Worm (Caenorhabditis elegans) whole organism, L2 larva: Measurements from ENCODE around the gene F57A8.7.

ENCODE experiments used
- C34F6.9 ChIP-seq: fragments of 150-350 bp; optimal IDR thresholded peaks from 2 replicates; lab custom pipeline; 2014; ENCODE audit warnings: missing biosample characterization, missing genetic modification characterization
- F13H6.1 ChIP-seq: sonication (generic microtip); optimal IDR thresholded peaks from 2 replicates; lab custom pipeline; 2016; ENCODE audit warnings: missing genetic modification characterization, missing compliant biosample characterization
- R02D3.7 ChIP-seq: fragments of 150-350 bp; optimal IDR thresholded peaks from 2 replicates; lab custom pipeline; 2014; ENCODE audit warnings: missing biosample characterization, missing genetic modification characterization
- Y55F3AM.14 ChIP-seq: fragments of 200-800 bp; sonication (Bioruptor generic); optimal IDR thresholded peaks from 2 replicates; lab custom pipeline; 2018; ENCODE audit warnings: mild to moderate bottlenecking, missing genetic modification characterization, missing compliant biosample characterization
- ZK546.5 ChIP-seq: sonication (generic microtip); optimal IDR thresholded peaks from 2 replicates; lab custom pipeline; 2017; ENCODE audit warnings: missing biosample characterization, missing genetic modification characterization
- aly-2 ChIP-seq: fragments of 150-350 bp; optimal IDR thresholded peaks from 2 replicates; lab custom pipeline; 2014; ENCODE audit warnings: missing biosample characterization, missing genetic modification characterization
- blmp-1 ChIP-seq: sonication (generic microtip); optimal IDR thresholded peaks from 2 replicates; lab custom pipeline; 2017; ENCODE audit warnings: missing genetic modification characterization, mild to moderate bottlenecking, missing compliant biosample characterization, antibody characterized with exemption, moderate library complexity; ENCODE audit not compliant: insufficient read depth
- crh-2 ChIP-seq: sonication (generic microtip); optimal IDR thresholded peaks from 2 replicates; lab custom pipeline; 2017; ENCODE audit warnings: missing biosample characterization, missing genetic modification characterization
- dmd-4 ChIP-seq: sonication (generic microtip); optimal IDR thresholded peaks from 2 replicates; lab custom pipeline; 2017; ENCODE audit warnings: missing biosample characterization, missing genetic modification characterization
- egl-27 ChIP-seq: sonication (generic microtip); optimal IDR thresholded peaks from 3 replicates; lab custom pipeline; 2017; ENCODE audit warnings: missing biosample characterization, missing genetic modification reagents, missing genetic modification characterization
- elt-1 ChIP-seq: fragments of 150-350 bp; optimal IDR thresholded peaks from 2 replicates; lab custom pipeline; 2014; ENCODE audit warnings: missing biosample characterization, missing genetic modification characterization
- fos-1 ChIP-seq: fragments of 150-350 bp; optimal IDR thresholded peaks from 2 replicates; lab custom pipeline; 2014; ENCODE audit warnings: missing biosample characterization, missing genetic modification characterization
- gmeb-1 ChIP-seq: fragments of 150-350 bp; optimal IDR thresholded peaks from 2 replicates; lab custom pipeline; 2014; ENCODE audit warnings: missing biosample characterization, missing genetic modification characterization
- lin-11 ChIP-seq: fragments of 150-350 bp; sonication (generic microtip); optimal IDR thresholded peaks from 2 replicates; lab custom pipeline; 2014; ENCODE audit warnings: missing biosample characterization, missing genetic modification characterization, inconsistent platforms, mixed read lengths
- lin-13 ChIP-seq: fragments of 150-350 bp; optimal IDR thresholded peaks from 2 replicates; lab custom pipeline; 2014; ENCODE audit warnings: missing biosample characterization, missing genetic modification reagents, missing genetic modification characterization
- lin-39 ChIP-seq: fragments of 150-350 bp; optimal IDR thresholded peaks from 2 replicates; lab custom pipeline; 2014; ENCODE audit warnings: missing biosample characterization, missing genetic modification reagents, missing genetic modification characterization
- lsy-2 ChIP-seq, 2 experiments: fragments of 150-350 bp in 1 of 2; sonication (generic microtip) in 1 of 2; optimal IDR thresholded peaks; 2 replicates each; lab custom pipeline; 2014 to 2017; ENCODE audit warnings: missing biosample characterization in 2 of 2, missing genetic modification characterization in 2 of 2
- mab-5 ChIP-seq: fragments of 150-350 bp; optimal IDR thresholded peaks from 2 replicates; lab custom pipeline; 2014; ENCODE audit warnings: missing biosample characterization, missing genetic modification characterization
- mdl-1 ChIP-seq, 2 experiments: fragments of 150-350 bp in 1 of 2; sonication (generic microtip) in 1 of 2; optimal IDR thresholded peaks; 2 replicates each; lab custom pipeline; 2017; ENCODE audit warnings: missing biosample characterization in 2 of 2, missing genetic modification characterization in 2 of 2
- nhr-129 ChIP-seq: fragments of 150-350 bp; optimal IDR thresholded peaks from 2 replicates; lab custom pipeline; 2014; ENCODE audit warnings: missing biosample characterization, missing genetic modification characterization
- nhr-21 ChIP-seq: fragments of 150-350 bp; optimal IDR thresholded peaks from 2 replicates; lab custom pipeline; 2014; ENCODE audit warnings: missing biosample characterization, missing genetic modification characterization
- nhr-23 ChIP-seq: fragments of 150-350 bp; optimal IDR thresholded peaks from 2 replicates; lab custom pipeline; 2014; ENCODE audit warnings: missing biosample characterization, missing genetic modification reagents, missing genetic modification characterization
- nhr-237 ChIP-seq: fragments of 150-350 bp; optimal IDR thresholded peaks from 2 replicates; lab custom pipeline; 2014; ENCODE audit warnings: missing biosample characterization, missing genetic modification characterization
- nhr-25 ChIP-seq: fragments of 150-350 bp; sonication (generic microtip); optimal IDR thresholded peaks from 3 replicates; lab custom pipeline; 2014; ENCODE audit warnings: missing biosample characterization, missing genetic modification characterization
- nhr-6 ChIP-seq: fragments of 150-350 bp; optimal IDR thresholded peaks from 2 replicates; lab custom pipeline; 2014; ENCODE audit warnings: missing biosample characterization, missing genetic modification characterization
- peb-1 ChIP-seq: fragments of 150-350 bp; optimal IDR thresholded peaks from 2 replicates; lab custom pipeline; 2014; ENCODE audit warnings: missing biosample characterization, missing genetic modification characterization
- sem-4 ChIP-seq: fragments of 150-350 bp; optimal IDR thresholded peaks from 2 replicates; lab custom pipeline; 2014; ENCODE audit warnings: missing biosample characterization, missing genetic modification reagents, missing genetic modification characterization
- skn-1 ChIP-seq: sonication (generic microtip); optimal IDR thresholded peaks from 2 replicates; lab custom pipeline; 2017; ENCODE audit warnings: missing biosample characterization, missing genetic modification characterization
- sma-3 ChIP-seq: sonication (generic microtip); optimal IDR thresholded peaks from 2 replicates; lab custom pipeline; 2016; ENCODE audit warnings: missing genetic modification reagents, missing genetic modification characterization, missing compliant biosample characterization
- sma-9 ChIP-seq, 2 experiments: fragments of 150-350 bp in 1 of 2; sonication (generic microtip) in 1 of 2; optimal IDR thresholded peaks; 2 replicates each; lab custom pipeline; 2014 to 2016; ENCODE audit warnings: missing genetic modification characterization in 2 of 2, mild to moderate bottlenecking in 1 of 2, missing biosample characterization in 1 of 2, missing compliant biosample characterization in 1 of 2, missing genetic modification reagents in 1 of 2, moderate library complexity in 1 of 2
- snpc-4 ChIP-seq: fragments of 150-350 bp; optimal IDR thresholded peaks from 2 replicates; lab custom pipeline; 2014; ENCODE audit warnings: missing biosample characterization, missing genetic modification characterization
- unc-39 ChIP-seq: fragments of 150-350 bp; optimal IDR thresholded peaks from 2 replicates; lab custom pipeline; 2014; ENCODE audit warnings: missing biosample characterization, missing genetic modification characterization
- unc-55 ChIP-seq: fragments of 150-350 bp; sonication (generic microtip); optimal IDR thresholded peaks from 3 replicates; lab custom pipeline; 2014; ENCODE audit warnings: missing biosample characterization, missing genetic modification reagents, missing genetic modification characterization
- unc-62 ChIP-seq: fragments of 150-350 bp; optimal IDR thresholded peaks from 2 replicates; lab custom pipeline; 2014; ENCODE audit warnings: missing biosample characterization, missing genetic modification reagents, missing genetic modification characterization
- zag-1 ChIP-seq: fragments of 150-350 bp; optimal IDR thresholded peaks from 2 replicates; lab custom pipeline; 2014; ENCODE audit warnings: missing biosample characterization, missing genetic modification characterization
- ztf-1 ChIP-seq: fragments of 200-800 bp; sonication (Bioruptor generic); conservative IDR thresholded peaks from 2 replicates; pipeline ENCODE4 v1.3.6; 2022; ENCODE audit warnings: missing genetic modification characterization, missing compliant biosample characterization
- ztf-11 ChIP-seq: sonication (generic microtip); optimal IDR thresholded peaks from 2 replicates; lab custom pipeline; 2017; ENCODE audit warnings: missing biosample characterization, missing genetic modification characterization
- ztf-4 ChIP-seq: fragments of 150-350 bp; optimal IDR thresholded peaks from 2 replicates; lab custom pipeline; 2014; ENCODE audit warnings: missing biosample characterization, missing genetic modification characterization

F57A8.7 gene

DNA sequence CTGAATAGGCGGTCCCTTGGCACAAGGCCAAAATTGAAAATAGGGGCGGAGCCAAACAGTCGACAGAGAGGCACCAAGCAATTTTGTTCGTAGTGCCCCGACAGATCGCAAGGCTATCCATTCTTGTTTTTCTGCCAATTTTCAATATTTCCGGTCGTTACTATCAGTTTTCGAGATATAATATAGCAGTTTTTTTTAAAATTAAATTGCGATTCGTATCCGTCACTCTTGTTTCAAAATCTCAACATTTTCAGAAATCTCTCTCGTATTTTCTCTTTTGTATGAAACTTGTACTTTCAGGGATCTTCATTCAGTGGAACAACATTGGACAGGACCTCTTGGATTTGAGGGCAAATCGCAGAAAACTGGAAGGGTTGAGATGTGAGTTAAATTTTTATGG, 38.5 kb upstream of the F57A8.7 start, which contains the start of gene F57A8.1:
Gene F57A8.1 (plus strand): TSS at position 301 of the 400 bp plus-strand sequence.
- no peak for TF ChIP-seq nhr-23 (tag; lab: Kevin White, UChicago)

DNA sequence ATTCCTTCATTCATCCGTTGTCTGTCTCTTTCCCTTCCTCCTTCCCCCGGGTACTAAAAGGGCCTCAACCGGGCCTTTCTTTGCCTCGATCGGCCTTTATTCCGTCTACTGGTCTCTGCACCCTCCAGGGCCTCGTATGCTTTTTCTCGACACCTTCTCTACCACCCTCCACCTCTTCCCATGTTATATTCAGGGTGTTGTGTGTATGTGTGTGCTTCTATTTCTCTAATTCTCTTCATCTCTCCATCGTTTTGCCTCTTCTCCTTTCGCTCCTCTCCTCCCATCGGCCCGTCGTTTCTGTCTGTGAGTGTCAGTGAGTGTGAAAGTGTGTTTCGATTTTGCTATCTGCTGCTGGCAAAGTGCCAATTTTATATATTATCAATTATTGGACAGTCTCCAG, 35.7 kb upstream of the F57A8.7 start:
- TF ChIP-seq Y55F3AM.14 (GFP tag; lab: Kevin White, UChicago), result peak; percentile 50
- TF ChIP-seq fos-1 (tag; lab: Kevin White, UChicago), result peak; percentile 81
- TF ChIP-seq nhr-129 (tag; lab: Kevin White, UChicago), result peak; percentile 84
- TF ChIP-seq egl-27 (tag; lab: Kevin White, UChicago), result peak; percentile 67
- peak; percentile 67 for TF ChIP-seq sem-4 (tag; lab: Kevin White, UChicago)
- peak; percentile 71 for TF ChIP-seq sma-3
- no peak for TF ChIP-seq aly-2 (tag; lab: Kevin White, UChicago)
- TF ChIP-seq nhr-6 (tag; lab: Kevin White, UChicago), result peak; percentile 27
- TF ChIP-seq unc-55, result peak; percentile 65
- peak; percentile 28 for TF ChIP-seq lin-11 (tag; lab: Kevin White, UChicago)
- TF ChIP-seq C34F6.9 (tag; lab: Kevin White, UChicago), result peak; percentile 75
- TF ChIP-seq mdl-1 (tag; optimal IDR thresholded peaks at IDR 0.05; lab: Kevin White, UChicago), result peak in 1 of 2 experiments; percentile 6
- peak; percentile 47 for TF ChIP-seq gmeb-1 (tag; lab: Kevin White, UChicago)
- TF ChIP-seq crh-2, result peak; percentile 73
- no peak for TF ChIP-seq unc-62 (GFP tag; lab: Kevin White, UChicago)
- TF ChIP-seq lsy-2 (tag; optimal IDR thresholded peaks at IDR 0.05; lab: Kevin White, UChicago), result peak; percentile 19 to 86
- peak; percentile 76 for TF ChIP-seq nhr-25 (tag; lab: Kevin White, UChicago)
- no peak for TF ChIP-seq zag-1 (tag; lab: Kevin White, UChicago)
- peak; percentile 34 for TF ChIP-seq lin-13 (GFP tag; lab: Kevin White, UChicago)
- TF ChIP-seq nhr-21 (tag; lab: Kevin White, UChicago), result peak; percentile 11
- TF ChIP-seq snpc-4 (tag; lab: Kevin White, UChicago), result peak; percentile 11
- no peak for TF ChIP-seq ztf-4 (tag; lab: Kevin White, UChicago)
- TF ChIP-seq peb-1, result no peak
- TF ChIP-seq mab-5 (tag; lab: Kevin White, UChicago), result peak; percentile 24
- no peak for TF ChIP-seq ZK546.5 (tag; lab: Kevin White, UChicago)
- no peak for TF ChIP-seq lin-39 (tag; lab: Kevin White, UChicago)
- TF ChIP-seq F13H6.1 (tag; lab: Kevin White, UChicago), result peak; percentile 82
- peak; percentile 81 for TF ChIP-seq sma-9 (GFP tag; optimal IDR thresholded peaks at IDR 0.05; lab: Kevin White, UChicago)
- TF ChIP-seq sma-9 (tag; optimal IDR thresholded peaks at IDR 0.05; lab: Kevin White, UChicago), result no peak
- TF ChIP-seq ztf-11, result no peak
- peak; percentile 6 for TF ChIP-seq blmp-1

DNA sequence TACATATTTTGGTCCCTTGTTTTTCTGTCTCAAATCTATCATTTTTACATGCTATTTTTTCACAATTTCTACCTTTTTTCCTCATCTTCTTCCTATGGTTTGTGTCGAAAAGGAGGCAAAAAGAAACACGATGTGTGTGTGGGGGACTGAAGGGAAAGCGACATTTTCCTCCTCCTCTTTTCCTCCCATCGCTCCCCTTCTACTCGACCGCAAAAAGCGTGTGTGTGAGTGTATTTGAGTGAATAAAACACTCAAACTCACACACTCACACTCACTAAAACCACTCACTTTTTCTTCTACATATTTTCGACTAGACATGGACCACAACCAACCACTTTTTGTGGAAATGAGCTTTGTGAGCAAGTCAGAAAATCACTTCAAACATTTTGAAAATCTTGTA, 34.1 kb upstream of the F57A8.7 start:
- TF ChIP-seq dmd-4 (tag; lab: Kevin White, UChicago) (no peak), crh-2 (peak; percentile 24), mdl-1 (tag; optimal IDR thresholded peaks at IDR 0.05; lab: Kevin White, UChicago) (peak in 1 of 2 experiments; percentile 29), sma-9 (GFP tag; optimal IDR thresholded peaks at IDR 0.05; lab: Kevin White, UChicago) (peak; percentile 3), sma-9 (tag; optimal IDR thresholded peaks at IDR 0.05; lab: Kevin White, UChicago) (no peak), ZK546.5 (tag; lab: Kevin White, UChicago) (no peak), aly-2 (tag; lab: Kevin White, UChicago) (no peak), sem-4 (tag; lab: Kevin White, UChicago) (peak; percentile 28), nhr-129 (tag; lab: Kevin White, UChicago) (peak; percentile 67), egl-27 (tag; lab: Kevin White, UChicago) (no peak), C34F6.9 (tag; lab: Kevin White, UChicago) (peak; percentile 52), blmp-1 (peak; percentile 31), snpc-4 (tag; lab: Kevin White, UChicago) (peak; percentile 2), lin-11 (tag; lab: Kevin White, UChicago) (no peak), lsy-2 (tag; optimal IDR thresholded peaks at IDR 0.05; lab: Kevin White, UChicago) (peak; percentile 17 to 64), ztf-1 (GFP tag; lab: Robert Waterston, UW) (no peak), R02D3.7 (tag; lab: Kevin White, UChicago) (no peak), skn-1 (no peak), unc-55 (peak; percentile 65), F13H6.1 (tag; lab: Kevin White, UChicago) (peak; percentile 47), sma-3 (no peak), elt-1 (tag; lab: Kevin White, UChicago) (no peak), nhr-21 (tag; lab: Kevin White, UChicago) (no peak), lin-39 (tag; lab: Kevin White, UChicago) (no peak), nhr-23 (tag; lab: Kevin White, UChicago) (no peak), nhr-6 (tag; lab: Kevin White, UChicago) (peak; percentile 42), lin-13 (GFP tag; lab: Kevin White, UChicago) (no peak), unc-39 (tag; lab: Kevin White, UChicago) (no peak), nhr-237 (tag; lab: Kevin White, UChicago) (no peak), ztf-4 (tag; lab: Kevin White, UChicago) (no peak), fos-1 (tag; lab: Kevin White, UChicago) (no peak)
